Worm (Caenorhabditis elegans) whole organism, mixed stage, embryonic: ENCODE data around the gene T28D9.16.

Source experiments
- M03D4.4 ChIP-seq: sonication (generic microtip); optimal IDR thresholded peaks from 2 replicates; lab custom pipeline; 2017; ENCODE audit warnings: mild to moderate bottlenecking, missing genetic modification characterization, missing compliant biosample characterization
- bed-3 ChIP-seq: fragments of 200-800 bp; sonication (Bioruptor generic); optimal IDR thresholded peaks from 3 replicates; lab custom pipeline; 2018; ENCODE audit warnings: mild to moderate bottlenecking, missing genetic modification characterization, moderate library complexity, missing compliant biosample characterization
- ceh-83 ChIP-seq: fragments of 200-800 bp; sonication (Bioruptor generic); optimal IDR thresholded peaks from 2 replicates; lab custom pipeline; 2018; ENCODE audit warnings: mild to moderate bottlenecking, missing genetic modification characterization, missing compliant biosample characterization
- cnd-1 ChIP-seq: fragments of 200-800 bp; sonication (Bioruptor generic); optimal IDR thresholded peaks from 2 replicates; lab custom pipeline; 2018; ENCODE audit warnings: mild to moderate bottlenecking, missing genetic modification characterization, missing compliant biosample characterization
- drap-1 ChIP-seq: fragments of 200-800 bp; sonication (Bioruptor generic); optimal IDR thresholded peaks from 3 replicates; lab custom pipeline; 2018; ENCODE audit warnings: mild to moderate bottlenecking, missing genetic modification characterization, missing compliant biosample characterization
- elt-1 ChIP-seq: sonication (generic microtip); optimal IDR thresholded peaks from 2 replicates; lab custom pipeline; 2017; ENCODE audit warnings: missing genetic modification characterization, mild to moderate bottlenecking, missing compliant biosample characterization, antibody characterized with exemption, moderate library complexity, borderline replicate concordance; ENCODE audit not compliant: insufficient read depth
- elt-3 ChIP-seq: fragments of 150-350 bp; optimal IDR thresholded peaks from 2 replicates; lab custom pipeline; 2014; ENCODE audit warnings: missing biosample characterization, missing genetic modification characterization
- ham-2 ChIP-seq: fragments of 200-800 bp; sonication (Bioruptor generic); optimal IDR thresholded peaks from 2 replicates; lab custom pipeline; 2018; ENCODE audit warnings: mild to moderate bottlenecking, missing genetic modification characterization, missing compliant biosample characterization
- lin-32 ChIP-seq: fragments of 200-800 bp; sonication (Bioruptor generic); optimal IDR thresholded peaks from 2 replicates; lab custom pipeline; 2018; ENCODE audit warnings: mild to moderate bottlenecking, missing genetic modification characterization, missing compliant biosample characterization
- lsy-2 ChIP-seq: fragments of 150-350 bp; optimal IDR thresholded peaks from 2 replicates; lab custom pipeline; 2014; ENCODE audit warnings: missing biosample characterization, missing genetic modification characterization
- mab-5 ChIP-seq: fragments of 150-350 bp; optimal IDR thresholded peaks from 2 replicates; lab custom pipeline; 2014; ENCODE audit warnings: missing biosample characterization, missing genetic modification characterization
- mls-2 ChIP-seq: sonication (generic microtip); optimal IDR thresholded peaks from 2 replicates; lab custom pipeline; 2016; ENCODE audit warnings: mild to moderate bottlenecking, missing genetic modification characterization, moderate library complexity, missing compliant biosample characterization
- nhr-12 ChIP-seq: fragments of 150-350 bp; optimal IDR thresholded peaks from 2 replicates; lab custom pipeline; 2014; ENCODE audit warnings: missing biosample characterization, missing genetic modification characterization
- nhr-2 ChIP-seq: fragments of 150-350 bp; optimal IDR thresholded peaks from 2 replicates; lab custom pipeline; 2014; ENCODE audit warnings: missing biosample characterization, missing genetic modification characterization
- nhr-237 ChIP-seq: fragments of 150-350 bp; optimal IDR thresholded peaks from 2 replicates; lab custom pipeline; 2014; ENCODE audit warnings: missing biosample characterization, missing genetic modification characterization
- nhr-76 ChIP-seq: sonication (generic microtip); optimal IDR thresholded peaks from 2 replicates; lab custom pipeline; 2017; ENCODE audit warnings: missing biosample characterization, missing genetic modification characterization
- pha-4 ChIP-seq: fragments of 150-350 bp; optimal IDR thresholded peaks from 2 replicates; lab custom pipeline; 2018; ENCODE audit warnings: missing biosample characterization, missing genetic modification reagents, missing genetic modification characterization
- snpc-4 ChIP-seq: fragments of 150-350 bp; optimal IDR thresholded peaks from 2 replicates; lab custom pipeline; 2014; ENCODE audit warnings: missing biosample characterization, missing genetic modification characterization
- sptf-1 ChIP-seq: sonication (generic microtip); optimal IDR thresholded peaks from 2 replicates; lab custom pipeline; 2017; ENCODE audit warnings: mild to moderate bottlenecking, missing genetic modification characterization, moderate library complexity, missing compliant biosample characterization
- unc-120 ChIP-seq: sonication (generic microtip); optimal IDR thresholded peaks from 2 replicates; lab custom pipeline; 2017; ENCODE audit warnings: missing genetic modification characterization, missing compliant biosample characterization; ENCODE audit not compliant: poor library complexity, severe bottlenecking
- zip-8 ChIP-seq: fragments of 150-350 bp; optimal IDR thresholded peaks from 2 replicates; lab custom pipeline; 2014; ENCODE audit warnings: missing biosample characterization, missing genetic modification characterization
- ztf-11 ChIP-seq: fragments of 150-350 bp; optimal IDR thresholded peaks from 2 replicates; lab custom pipeline; 2014; ENCODE audit warnings: missing biosample characterization, missing genetic modification characterization

Gene T28D9.16

ce11 chrII:6524501-6524977 lies 49.1 kb downstream of the T28D9.16 start, which contains the start of gene C56E6.2:
Gene C56E6.2 (plus strand): TSS chrII:6524927.
- TF ChIP-seq elt-1 (tag; lab: Kevin White, UChicago): peak; percentile 81
- TF ChIP-seq nhr-237 (tag; lab: Kevin White, UChicago): no peak

ce11 chrII:6526136-6526684 lies 50.7 kb downstream of the T28D9.16 start:
- TF ChIP-seq ham-2 (no peak), nhr-12 (tag; lab: Kevin White, UChicago) (no peak), mab-5 (tag; lab: Kevin White, UChicago) (no peak), ztf-11 (tag; lab: Kevin White, UChicago) (no peak), nhr-2 (tag; lab: Kevin White, UChicago) (no peak), lin-32 (GFP tag; lab: Kevin White, UChicago) (no peak), drap-1 (no peak), sptf-1 (tag; lab: Kevin White, UChicago) (no peak), zip-8 (tag; lab: Kevin White, UChicago) (no peak), M03D4.4 (tag; lab: Kevin White, UChicago) (no peak), nhr-76 (tag; lab: Kevin White, UChicago) (no peak), bed-3 (GFP tag; lab: Kevin White, UChicago) (no peak), elt-3 (tag; lab: Kevin White, UChicago) (no peak), pha-4 (tag; lab: Kevin White, UChicago) (no peak), mls-2 (tag; lab: Kevin White, UChicago) (no peak), lsy-2 (no peak), unc-120 (tag; lab: Kevin White, UChicago) (no peak), cnd-1 (tag; lab: Kevin White, UChicago) (no peak), snpc-4 (tag; lab: Kevin White, UChicago) (no peak), ceh-83 (no peak)
